Worm (Caenorhabditis elegans) whole organism, L4 larva: ENCODE results near the gene C09E9.1.

ENCODE experiments used
- F37D6.2 ChIP-seq: sonication (generic microtip); optimal IDR thresholded peaks from 2 replicates; lab custom pipeline; 2016; ENCODE audit warnings: mild to moderate bottlenecking, missing genetic modification characterization, missing compliant biosample characterization
- F44E2.7 ChIP-seq: fragments of 200-800 bp; sonication (Bioruptor generic); IDR thresholded peaks from 2 replicates; pipeline ENCODE4 v2.1.2; 2022; ENCODE audit warnings: missing genetic modification characterization, missing compliant biosample characterization
- R02D3.7 ChIP-seq: fragments of 150-350 bp; sonication (generic microtip); optimal IDR thresholded peaks from 3 replicates; lab custom pipeline; 2014; ENCODE audit warnings: missing biosample characterization, missing genetic modification characterization
- T26A8.4 ChIP-seq: fragments of 200-800 bp; sonication (Bioruptor generic); IDR thresholded peaks from 2 replicates; pipeline ENCODE4 v1.3.6; 2022; ENCODE audit warnings: missing genetic modification characterization, missing compliant biosample characterization
- Y48G9A.11 ChIP-seq: fragments of 200-800 bp; sonication (Bioruptor generic); IDR thresholded peaks from 2 replicates; pipeline ENCODE4 v1.3.6; 2022; ENCODE audit warnings: missing genetic modification reagents, missing genetic modification characterization, missing compliant biosample characterization
- Y5F2A.4 ChIP-seq: fragments of 200-800 bp; sonication (Bioruptor generic); optimal IDR thresholded peaks from 2 replicates; lab custom pipeline; 2018; ENCODE audit warnings: mild to moderate bottlenecking, missing genetic modification characterization, missing compliant biosample characterization
- ZK337.2 ChIP-seq: fragments of 200-800 bp; sonication (Bioruptor generic); IDR thresholded peaks from 2 replicates; pipeline ENCODE4 v1.3.6; 2022; ENCODE audit warnings: missing genetic modification reagents, missing genetic modification characterization, missing compliant biosample characterization
- aha-1 ChIP-seq: fragments of 150-350 bp; peaks from one replicate; lab custom pipeline; 2014; ENCODE audit warnings: missing biosample characterization, missing genetic modification characterization
- aly-2 ChIP-seq: sonication (generic microtip); optimal IDR thresholded peaks from 2 replicates; lab custom pipeline; 2018; ENCODE audit warnings: missing biosample characterization, missing genetic modification characterization
- arid-1 ChIP-seq: fragments of 200-800 bp; sonication (Bioruptor generic); conservative IDR thresholded peaks from 2 replicates; pipeline ENCODE4 v1.3.6; 2022; ENCODE audit warnings: missing genetic modification reagents, missing genetic modification characterization, missing compliant biosample characterization
- ceh-44 ChIP-seq: fragments of 200-800 bp; sonication (Bioruptor generic); IDR thresholded peaks from 2 replicates; pipeline ENCODE4 v1.3.6; 2022; ENCODE audit warnings: missing genetic modification reagents, missing genetic modification characterization, missing compliant biosample characterization
- cey-2 ChIP-seq: sonication (generic microtip); optimal IDR thresholded peaks from 3 replicates; lab custom pipeline; 2017; ENCODE audit warnings: missing genetic modification characterization, mild to moderate bottlenecking, missing compliant biosample characterization, antibody characterized with exemption, borderline replicate concordance; ENCODE audit not compliant: insufficient read depth
- ctbp-1 ChIP-seq: fragments of 200-800 bp; sonication (Bioruptor generic); IDR thresholded peaks from 2 replicates; pipeline ENCODE4 v1.3.6; 2022; ENCODE audit warnings: missing genetic modification reagents, missing genetic modification characterization, missing compliant biosample characterization
- daf-16 ChIP-seq, 3 experiments: sonication (generic microtip); optimal IDR thresholded peaks; 2 replicates each; lab custom pipeline; 2016 to 2017; ENCODE audit warnings: missing genetic modification characterization in 3 of 3, missing genetic modification reagents in 3 of 3, mild to moderate bottlenecking in 2 of 3, missing compliant biosample characterization in 2 of 3, missing biosample characterization in 1 of 3, moderate library complexity in 1 of 3
- dmd-6 ChIP-seq: fragments of 200-800 bp; sonication (Bioruptor generic); IDR thresholded peaks from 2 replicates; pipeline ENCODE4 v1.3.6; 2022; ENCODE audit warnings: missing genetic modification reagents, missing genetic modification characterization, missing compliant biosample characterization
- dmd-9 ChIP-seq: fragments of 200-800 bp; sonication (Bioruptor generic); IDR thresholded peaks from 2 replicates; pipeline ENCODE4 v1.3.6; 2022; ENCODE audit warnings: missing genetic modification reagents, missing genetic modification characterization, missing compliant biosample characterization
- dve-1 ChIP-seq: sonication (generic microtip); optimal IDR thresholded peaks from 2 replicates; lab custom pipeline; 2017; ENCODE audit warnings: antibody characterized with exemption, mild to moderate bottlenecking, missing genetic modification characterization, missing compliant biosample characterization; ENCODE audit not compliant: insufficient read depth
- egl-43 ChIP-seq: fragments of 200-800 bp; sonication (Bioruptor generic); IDR thresholded peaks from 2 replicates; pipeline ENCODE4 v1.3.6; 2022; ENCODE audit warnings: missing genetic modification reagents, missing genetic modification characterization, missing compliant biosample characterization
- fkh-10 ChIP-seq: fragments of 150-350 bp; optimal IDR thresholded peaks from 2 replicates; lab custom pipeline; 2014; ENCODE audit warnings: missing biosample characterization, missing genetic modification reagents, missing genetic modification characterization
- lim-7 ChIP-seq: fragments of 200-800 bp; sonication (Bioruptor generic); IDR thresholded peaks from 2 replicates; pipeline ENCODE4 v1.3.6; 2022; ENCODE audit warnings: missing genetic modification characterization, missing compliant biosample characterization
- lin-1 ChIP-seq: fragments of 200-800 bp; sonication (Bioruptor generic); IDR thresholded peaks from 2 replicates; pipeline ENCODE4 v1.3.6; 2022; ENCODE audit warnings: missing genetic modification reagents, missing genetic modification characterization, missing compliant biosample characterization
- lin-13 ChIP-seq: fragments of 150-350 bp; optimal IDR thresholded peaks from 2 replicates; lab custom pipeline; 2014; ENCODE audit warnings: missing biosample characterization, missing genetic modification reagents, missing genetic modification characterization
- lin-29 ChIP-seq: fragments of 200-800 bp; sonication (Bioruptor generic); IDR thresholded peaks from 2 replicates; pipeline ENCODE4 v1.3.6; 2022; ENCODE audit warnings: missing genetic modification reagents, missing genetic modification characterization, missing compliant biosample characterization
- lin-39 ChIP-seq: fragments of 150-350 bp; optimal IDR thresholded peaks from 2 replicates; lab custom pipeline; 2014; ENCODE audit warnings: missing biosample characterization, missing genetic modification reagents, missing genetic modification characterization
- lir-3 ChIP-seq: sonication (generic microtip); optimal IDR thresholded peaks from 2 replicates; lab custom pipeline; 2016; ENCODE audit warnings: mild to moderate bottlenecking, missing genetic modification characterization, missing compliant biosample characterization
- mdt-29 ChIP-seq: fragments of 200-800 bp; sonication (Bioruptor generic); IDR thresholded peaks from 2 replicates; pipeline ENCODE4 v1.3.6; 2022; ENCODE audit warnings: missing genetic modification reagents, missing genetic modification characterization, missing compliant biosample characterization
- nhr-10 ChIP-seq: fragments of 150-350 bp; optimal IDR thresholded peaks from 2 replicates; lab custom pipeline; 2014; ENCODE audit warnings: missing biosample characterization, missing genetic modification characterization
- nhr-102 ChIP-seq: sonication (generic microtip); optimal IDR thresholded peaks from 2 replicates; lab custom pipeline; 2016; ENCODE audit warnings: mild to moderate bottlenecking, missing genetic modification characterization, moderate library complexity, missing compliant biosample characterization
- nhr-111 ChIP-seq: fragments of 200-800 bp; sonication (Bioruptor generic); optimal IDR thresholded peaks from 2 replicates; lab custom pipeline; 2018; ENCODE audit warnings: mild to moderate bottlenecking, missing genetic modification characterization, missing compliant biosample characterization
- nhr-28 ChIP-seq: fragments of 150-350 bp; optimal IDR thresholded peaks from 2 replicates; lab custom pipeline; 2014; ENCODE audit warnings: missing biosample characterization, missing genetic modification characterization
- nhr-48 ChIP-seq: sonication (generic microtip); optimal IDR thresholded peaks from 2 replicates; lab custom pipeline; 2016; ENCODE audit warnings: mild to moderate bottlenecking, missing genetic modification characterization, missing compliant biosample characterization
- nhr-6 ChIP-seq: fragments of 150-350 bp; optimal IDR thresholded peaks from 2 replicates; lab custom pipeline; 2014; ENCODE audit warnings: missing biosample characterization, missing genetic modification characterization
- nhr-76 ChIP-seq: fragments of 150-350 bp; optimal IDR thresholded peaks from 2 replicates; lab custom pipeline; 2014; ENCODE audit warnings: missing biosample characterization, missing genetic modification characterization
- nhr-77 ChIP-seq: fragments of 150-350 bp; optimal IDR thresholded peaks from 2 replicates; lab custom pipeline; 2014; ENCODE audit warnings: missing biosample characterization, missing genetic modification characterization
- pha-4 ChIP-seq, 2 experiments: fragments of 150-350 bp in 1 of 2; fragments of 200-800 bp in 1 of 2; sonication (Bioruptor generic) in 1 of 2; IDR thresholded peaks in 1 of 2; optimal IDR thresholded peaks in 1 of 2; 2 replicates each; pipeline versions ENCODE4 v1.3.6 to Lab custom; 2014 to 2022; ENCODE audit warnings: missing genetic modification characterization in 2 of 2, missing genetic modification reagents in 2 of 2, missing biosample characterization in 1 of 2, missing compliant biosample characterization in 1 of 2
- sdz-12 ChIP-seq: fragments of 200-800 bp; sonication (Bioruptor generic); optimal IDR thresholded peaks from 2 replicates; lab custom pipeline; 2018; ENCODE audit warnings: mild to moderate bottlenecking, missing genetic modification characterization, missing compliant biosample characterization
- spr-1 ChIP-seq: sonication (generic microtip); optimal IDR thresholded peaks from 2 replicates; lab custom pipeline; 2016; ENCODE audit warnings: mild to moderate bottlenecking, missing genetic modification characterization, missing compliant biosample characterization
- unc-62 ChIP-seq, 3 experiments: fragments of 150-350 bp in 1 of 3; sonication (generic microtip); optimal IDR thresholded peaks in 2 of 3; peaks in 1 of 3; 1 replicate in 1 of 3; 2 replicates in 2 of 3; lab custom pipeline; 2014 to 2017; ENCODE audit warnings: missing biosample characterization in 3 of 3, missing genetic modification characterization in 3 of 3, missing genetic modification reagents in 3 of 3, missing genotype in 1 of 3
- zfp-3 ChIP-seq: fragments of 200-800 bp; sonication (Bioruptor generic); conservative IDR thresholded peaks from 2 replicates; pipeline ENCODE4 v1.3.6; 2022; ENCODE audit warnings: missing genetic modification reagents, missing genetic modification characterization, missing compliant biosample characterization
- ztf-11 ChIP-seq: fragments of 150-350 bp; optimal IDR thresholded peaks from 2 replicates; lab custom pipeline; 2014; ENCODE audit warnings: missing biosample characterization, missing genetic modification characterization

C09E9.1 gene

ce11 chrIV:1243295-1243694, 31.4 kb upstream of the C09E9.1 start, which contains the start of gene F38A1.15:
Gene F38A1.15 (minus strand): TSS chrIV:1243395.
- TF ChIP-seq unc-62 (GFP tag; optimal IDR thresholded peaks at IDR 0.05 in 1 of 2; lab: Kevin White, UChicago) = peak in 1 of 2 experiments; percentile 72
- TF ChIP-seq unc-62 (tag; optimal IDR thresholded peaks at IDR 0.05; lab: Kevin White, UChicago) = no peak
- TF ChIP-seq dmd-9 (GFP tag; lab: Robert Waterston, UW) = no peak

- TF ChIP-seq lim-7 (GFP tag; lab: Robert Waterston, UW) (no peak), lin-1 (no peak), T26A8.4 (GFP tag; lab: Robert Waterston, UW) (no peak), cey-2 (tag; lab: Kevin White, UChicago) (no peak), nhr-48 (no peak), ZK337.2 (no peak), nhr-77 (tag; lab: Kevin White, UChicago) (no peak), egl-43 (GFP tag; lab: Robert Waterston, UW) (no peak), aly-2 (tag; lab: Kevin White, UChicago) (no peak), lin-29 (GFP tag; lab: Robert Waterston, UW) (no peak), nhr-111 (GFP tag; lab: Kevin White, UChicago) (no peak), lir-3 (tag; lab: Kevin White, UChicago) (no peak), nhr-10 (tag; lab: Kevin White, UChicago) (no peak), R02D3.7 (tag; lab: Kevin White, UChicago) (no peak), mdt-29 (GFP tag; lab: Robert Waterston, UW) (no peak), ctbp-1 (no peak), spr-1 (no peak), nhr-6 (tag; lab: Kevin White, UChicago) (no peak), lin-39 (no peak)
Observed at ce11 chrIV:1245244-1245643, 29.4 kb upstream of the C09E9.1 start, which contains the start of gene F38A1.9. Gene F38A1.9 (minus strand): TSS chrIV:1245344.

- TF ChIP-seq ceh-44 (GFP tag; lab: Robert Waterston, UW) (no peak), dmd-6 (GFP tag; lab: Robert Waterston, UW) (peak; percentile 51), nhr-28 (tag; lab: Kevin White, UChicago) (peak; percentile 27), dve-1 (tag; lab: Kevin White, UChicago) (no peak), ztf-11 (tag; lab: Kevin White, UChicago) (no peak), arid-1 (GFP tag; lab: Robert Waterston, UW) (no peak), aha-1 (tag; lab: Kevin White, UChicago) (peak; percentile 8), daf-16 (GFP tag; optimal IDR thresholded peaks at IDR 0.05; lab: Kevin White, UChicago) (no peak), daf-16 (tag; optimal IDR thresholded peaks at IDR 0.05; lab: Kevin White, UChicago) (peak; percentile 34), R02D3.7 (tag; lab: Kevin White, UChicago) (no peak), nhr-76 (tag; lab: Kevin White, UChicago) (no peak), Y5F2A.4 (GFP tag; lab: Kevin White, UChicago) (no peak)
- TF ChIP-seq, all 104 proteins: peak for 4
Observed at ce11 chrIV:1246762-1247436, 27.8 kb upstream of the C09E9.1 start, which contains the start of the genes clec-165 and F38A1.11. Gene clec-165 (minus strand): TSS chrIV:1246886. Gene F38A1.11 (plus strand): TSS chrIV:1247386.

- TF ChIP-seq Y48G9A.11 (GFP tag; lab: Robert Waterston, UW) (no peak), lin-13 (GFP tag; lab: Kevin White, UChicago) (no peak), zfp-3 (GFP tag; lab: Robert Waterston, UW) (no peak), dve-1 (tag; lab: Kevin White, UChicago) (no peak), sdz-12 (GFP tag; lab: Kevin White, UChicago) (no peak), aha-1 (tag; lab: Kevin White, UChicago) (no peak), F37D6.2 (tag; lab: Kevin White, UChicago) (no peak), nhr-111 (GFP tag; lab: Kevin White, UChicago) (no peak), lim-7 (GFP tag; lab: Robert Waterston, UW) (no peak), fkh-10 (GFP tag; lab: Kevin White, UChicago) (no peak), nhr-102 (tag; lab: Kevin White, UChicago) (no peak), pha-4 (GFP tag; IDR thresholded peaks at IDR 0.05; lab: Robert Waterston, UW) (no peak), pha-4 (tag; optimal IDR thresholded peaks at IDR 0.05; lab: Kevin White, UChicago) (no peak), lin-29 (GFP tag; lab: Robert Waterston, UW) (no peak), F44E2.7 (no peak)
Observed at ce11 chrIV:1251242-1251911, 23.3 kb upstream of the C09E9.1 start, which contains the start of the genes clec-166 and F38A1.6. Gene clec-166 (minus strand): TSS chrIV:1251342. Gene F38A1.6 (plus strand): TSS chrIV:1251861.
